Fruit fly (Drosophila melanogaster) whole organism, larva: ENCODE data around the gene Ype.

Source experiments
- noc ChIP-seq: fragments of 200-800 bp; sonication (Bioruptor generic); optimal IDR thresholded peaks from 3 replicates; lab custom pipeline; 2019; ENCODE audit warnings: missing biosample characterization, mild to moderate bottlenecking, missing genetic modification characterization, moderate library complexity

Ype gene

DNA sequence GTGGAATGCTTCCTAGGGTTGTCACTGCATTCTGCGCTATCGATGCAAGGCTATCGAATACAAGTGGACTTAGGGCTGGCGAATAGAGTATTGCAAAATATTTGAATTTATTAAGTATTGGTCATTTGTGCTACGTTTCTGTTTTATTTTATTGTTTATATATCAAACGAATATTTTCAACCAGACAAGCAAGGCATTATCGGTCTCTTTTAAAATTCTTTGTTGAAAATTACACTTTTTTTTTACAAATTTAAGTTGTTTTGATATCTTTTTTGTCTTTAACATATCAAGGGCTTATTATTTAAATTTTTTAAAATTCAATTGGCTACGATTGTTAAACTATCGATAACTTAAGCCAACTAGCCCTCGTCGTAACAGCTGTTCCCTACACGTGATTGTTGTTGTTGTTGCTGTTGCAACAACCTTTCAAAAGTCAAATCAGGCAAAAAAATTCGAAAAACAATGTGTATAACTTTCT is at the start of gene Ype, which contains the start of gene CG1662:
TSS of gene Ype (minus strand) at position 45 of the 478 bp plus-strand sequence.
TSS of gene CG1662 (plus strand) at position 191 of the 478 bp plus-strand sequence.
- TF ChIP-seq noc (tag; lab: Kevin White, UChicago): peak; percentile 81

- TF ChIP-seq noc (tag; lab: Kevin White, UChicago): no peak
Observed at dm6 chrX:13434065-13434464, 46.8 kb upstream of the Ype start.

dm6 chrX:13421059-13421458 is 33.8 kb upstream of the Ype start:
- TF ChIP-seq noc (tag; lab: Kevin White, UChicago): no peak

DNA sequence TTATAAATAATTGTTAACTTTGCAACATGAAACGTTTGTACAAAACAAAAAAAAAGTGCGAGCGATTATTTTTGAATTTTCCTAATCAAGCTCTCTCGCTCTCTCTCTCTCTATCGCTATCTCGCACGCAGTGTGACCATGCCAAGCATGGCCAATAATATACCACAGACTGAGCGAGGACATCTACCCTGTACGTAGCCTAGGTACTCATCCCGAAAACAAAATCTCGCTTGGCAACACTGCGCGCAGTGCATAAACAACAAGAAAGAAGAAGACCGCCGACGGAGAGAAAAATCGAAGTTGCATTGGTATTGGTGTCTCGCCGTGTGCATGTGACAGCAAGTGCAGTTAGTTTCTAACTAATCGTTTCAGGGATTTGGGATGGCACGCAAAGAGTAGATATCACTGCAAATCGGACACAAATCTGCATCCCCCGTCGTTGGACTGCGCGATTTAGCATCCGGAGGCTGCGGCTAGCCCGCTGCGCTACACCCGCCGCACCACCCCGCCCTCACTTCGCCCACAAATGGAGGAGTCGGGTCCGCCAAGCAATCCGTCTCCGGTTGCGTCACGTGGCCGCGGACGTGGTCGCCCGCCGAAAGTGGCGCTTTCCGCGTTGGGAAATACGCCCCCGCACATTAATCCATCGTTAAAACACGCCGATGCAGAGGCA is 25.9 kb upstream of the Ype start, which contains the start of the genes CG1998 and Set2:
TSS of gene CG1998 (minus strand) at position 134 of the 673 bp plus-strand sequence.
TSS of gene Set2 (plus strand) at position 302 of the 673 bp plus-strand sequence.
- TF ChIP-seq noc (tag; lab: Kevin White, UChicago): no peak

dm6 chrX:13411376-13411973 is 24.3 kb upstream of the Ype start:
- TF ChIP-seq noc (tag; lab: Kevin White, UChicago): no peak

dm6 chrX:13410887-13411286 is 23.7 kb upstream of the Ype start:
- TF ChIP-seq noc (tag; lab: Kevin White, UChicago): no peak

- no peak for TF ChIP-seq noc (tag; lab: Kevin White, UChicago)
Observed at dm6 chrX:13407673-13408072, 20.5 kb upstream of the Ype start.

DNA sequence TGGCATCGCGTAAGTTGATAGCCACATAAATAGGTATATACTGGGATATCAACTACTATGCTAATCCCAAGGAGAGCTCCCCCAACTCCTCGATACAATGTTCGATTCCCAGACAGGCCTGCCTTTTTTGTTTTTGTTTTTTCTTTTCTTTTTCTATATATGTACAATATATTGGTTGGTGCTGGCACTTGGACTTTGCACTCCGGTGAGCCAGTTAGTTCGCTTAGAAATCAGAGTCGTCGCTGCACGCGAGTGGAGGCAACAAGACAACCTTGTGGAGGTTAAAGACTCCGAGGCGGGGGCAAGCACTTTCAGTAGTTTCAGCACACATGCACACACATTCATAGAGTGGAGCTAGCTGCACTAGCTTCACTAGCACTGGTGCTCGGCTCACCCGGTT is 19.1 kb upstream of the Ype start:
- TF ChIP-seq noc (tag; lab: Kevin White, UChicago): no peak

dm6 chrX:13403962-13404830 is 17.0 kb upstream of the Ype start, which contains the start of gene GstT4:
Gene GstT4, plus strand, starts transcription at chrX:13404749.
- peak; percentile 19 for TF ChIP-seq noc (tag; lab: Kevin White, UChicago)

dm6 chrX:13403553-13403952 is 16.3 kb upstream of the Ype start:
- no peak for TF ChIP-seq noc (tag; lab: Kevin White, UChicago)

- no peak for TF ChIP-seq noc (tag; lab: Kevin White, UChicago)
Observed at dm6 chrX:13402763-13403162, 15.5 kb upstream of the Ype start, which contains the start of gene CG12725. Gene CG12725, minus strand, starts transcription at chrX:13402863.

DNA sequence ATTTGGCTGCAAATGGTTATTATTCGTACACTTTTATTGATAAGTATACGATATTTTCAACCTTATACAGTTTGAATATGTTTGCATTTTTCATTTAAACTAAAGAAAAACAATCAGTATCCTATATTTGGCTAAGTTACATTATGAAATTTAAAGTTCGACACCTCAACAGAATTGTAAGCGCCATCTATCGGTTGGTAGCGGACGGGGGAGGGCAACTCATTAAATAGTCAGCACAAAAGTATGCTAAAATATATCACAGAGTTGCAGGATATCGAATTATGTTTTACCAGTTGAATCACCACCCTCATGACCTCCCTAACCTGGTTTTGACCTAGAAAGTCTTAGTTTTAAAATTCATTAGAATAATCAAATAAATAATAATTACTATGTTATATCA is 14.0 kb upstream of the Ype start:
- no peak for TF ChIP-seq noc (tag; lab: Kevin White, UChicago)

DNA sequence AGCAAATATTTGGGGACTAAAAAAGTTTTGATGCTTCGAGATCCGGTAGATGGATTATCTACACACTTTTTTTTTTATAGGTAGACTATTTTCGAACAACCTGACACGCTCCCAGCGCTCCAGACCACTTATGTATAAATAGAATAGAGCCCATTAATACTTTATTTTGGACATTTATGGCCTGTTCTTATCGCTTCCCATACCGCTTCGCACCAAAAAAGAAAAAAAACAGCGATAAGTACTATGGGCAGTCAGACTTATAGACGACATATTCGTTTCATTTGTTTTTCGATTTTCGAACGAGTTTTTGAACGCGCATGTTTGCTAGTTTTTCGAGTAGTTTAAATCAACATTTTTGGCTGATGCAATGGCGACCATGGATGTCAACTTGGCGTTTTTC is 10.4 kb upstream of the Ype start:
- TF ChIP-seq noc (tag; lab: Kevin White, UChicago): peak; percentile 62

DNA sequence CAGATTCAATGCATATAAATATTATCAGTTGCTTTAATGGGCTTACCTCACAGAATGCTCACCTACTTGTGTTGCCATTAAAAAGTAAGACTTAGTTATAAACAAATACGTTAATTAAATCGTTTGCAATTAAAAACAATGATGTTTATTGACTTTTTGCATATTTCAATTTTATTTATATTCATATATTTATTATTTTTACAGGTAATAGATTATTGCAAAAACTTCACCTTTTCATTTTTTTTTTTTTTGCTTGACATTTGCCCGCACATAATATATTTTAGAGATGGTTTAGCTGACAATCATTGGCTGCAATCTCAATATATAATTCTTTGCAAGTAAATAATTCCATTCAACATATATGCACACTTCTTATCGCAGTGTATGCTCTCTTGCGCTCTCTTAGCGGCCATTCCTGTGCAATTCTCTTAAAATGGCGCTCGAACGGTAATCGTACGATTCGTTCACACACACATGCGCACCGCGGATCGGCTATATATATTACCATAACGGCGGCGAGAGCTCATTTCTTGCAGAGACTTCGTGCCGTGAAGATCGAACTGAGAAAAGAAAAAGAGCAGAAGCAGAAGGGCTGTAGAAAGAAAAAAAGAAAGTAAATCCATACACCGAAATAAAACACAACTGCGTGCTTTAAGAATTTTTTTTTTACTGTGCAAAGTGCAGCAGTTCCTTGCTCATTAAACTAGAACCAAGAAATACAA is 9.3 kb upstream of the Ype start, which contains the start of gene Bcat:
TSS of gene Bcat (plus strand) at position 522 of the 722 bp plus-strand sequence.
- peak; percentile 84 for TF ChIP-seq noc (tag; lab: Kevin White, UChicago)

dm6 chrX:13395988-13396377 is 8.8 kb upstream of the Ype start:
- no peak for TF ChIP-seq noc (tag; lab: Kevin White, UChicago)
